Fruit fly (Drosophila melanogaster) whole organism, embryonic: ENCODE measurements around the gene Sik2.
A peak's percentile ranks its signal among the peaks of the same experiment; 100 is the strongest.

Experiments
- CG11723 ChIP-seq: fragments of 200-800 bp; sonication (Bioruptor generic); optimal IDR thresholded peaks from 2 replicates; lab custom pipeline; 2017; ENCODE audit warnings: missing biosample characterization, mild to moderate bottlenecking, missing genetic modification characterization
- CG15514 ChIP-seq: fragments of 200-800 bp; sonication (Bioruptor generic); optimal IDR thresholded peaks from 3 replicates; lab custom pipeline; 2017; ENCODE audit warnings: missing biosample characterization, missing genetic modification characterization, mild to moderate bottlenecking, moderate library complexity, missing genetic modification reagents
- CG15696 ChIP-seq: fragments of 200-800 bp; sonication (Bioruptor generic); optimal IDR thresholded peaks from 2 replicates; lab custom pipeline; 2019; ENCODE audit warnings: missing biosample characterization, mild to moderate bottlenecking, missing genetic modification characterization, moderate library complexity
- CG17328 ChIP-seq: fragments of 200-800 bp; sonication (Bioruptor generic); IDR thresholded peaks from 2 replicates; pipeline ENCODE4 v1.3.6; 2022; ENCODE audit warnings: missing biosample characterization, missing genetic modification characterization
- CG17568 ChIP-seq: fragments of 200-800 bp; sonication (Bioruptor generic); optimal IDR thresholded peaks from 2 replicates; lab custom pipeline; 2018; ENCODE audit warnings: missing biosample characterization, mild to moderate bottlenecking, missing genetic modification characterization, moderate library complexity
- CG17912 ChIP-seq: fragments of 200-800 bp; sonication (Bioruptor generic); optimal IDR thresholded peaks from 2 replicates; lab custom pipeline; 2018; ENCODE audit warnings: missing biosample characterization, mild to moderate bottlenecking, missing genetic modification characterization
- CG1792 ChIP-seq: fragments of 200-800 bp; sonication (Bioruptor generic); optimal IDR thresholded peaks from 2 replicates; lab custom pipeline; 2016; ENCODE audit warnings: missing biosample characterization, missing genetic modification characterization
- CG18599 ChIP-seq: fragments of 200-800 bp; sonication (Bioruptor generic); optimal IDR thresholded peaks from 3 replicates; lab custom pipeline; 2017; ENCODE audit warnings: missing biosample characterization, missing genetic modification characterization, mild to moderate bottlenecking, moderate library complexity, missing genetic modification reagents
- CG4424 ChIP-seq: fragments of 200-800 bp; sonication (Bioruptor generic); optimal IDR thresholded peaks from 3 replicates; lab custom pipeline; 2016; ENCODE audit warnings: missing biosample characterization, missing genetic modification characterization
- CG4617 ChIP-seq: fragments of 200-800 bp; sonication (Bioruptor generic); optimal IDR thresholded peaks from 3 replicates; lab custom pipeline; 2016; ENCODE audit warnings: missing biosample characterization, missing genetic modification characterization, borderline replicate concordance
- CG4730 ChIP-seq: fragments of 200-800 bp; sonication (Bioruptor generic); IDR thresholded peaks from 2 replicates; pipeline ENCODE4 v1.3.6; 2022; ENCODE audit warnings: missing biosample characterization, missing genetic modification characterization
- CG7745 ChIP-seq: fragments of 200-800 bp; sonication (Bioruptor generic); optimal IDR thresholded peaks from 2 replicates; lab custom pipeline; 2018; ENCODE audit warnings: missing biosample characterization, mild to moderate bottlenecking, missing genetic modification characterization, moderate library complexity
- CG7839 ChIP-seq: fragments of 200-800 bp; sonication (Bioruptor generic); optimal IDR thresholded peaks from 3 replicates; lab custom pipeline; 2018; ENCODE audit warnings: missing biosample characterization, mild to moderate bottlenecking, missing genetic modification characterization, moderate library complexity
- CG7963 ChIP-seq: fragments of 200-800 bp; sonication (Bioruptor generic); IDR thresholded peaks from 3 replicates; pipeline ENCODE4 v1.3.6; 2022; ENCODE audit warnings: missing biosample characterization, missing genetic modification characterization; ENCODE audit not compliant: partially characterized antibody
- CG8089 ChIP-seq: fragments of 200-800 bp; sonication (Bioruptor generic); optimal IDR thresholded peaks from 3 replicates; lab custom pipeline; 2016; ENCODE audit warnings: missing biosample characterization, missing genetic modification characterization
- Dad ChIP-seq: fragments of 200-800 bp; sonication (Bioruptor generic); optimal IDR thresholded peaks from 3 replicates; lab custom pipeline; 2016; ENCODE audit warnings: missing biosample characterization, missing genetic modification characterization
- Dip3 ChIP-seq: fragments of 200-800 bp; sonication (Bioruptor generic); optimal IDR thresholded peaks from 3 replicates; lab custom pipeline; 2016; ENCODE audit warnings: missing biosample characterization, missing genetic modification characterization
- Dref ChIP-seq: fragments of 200-800 bp; sonication (Bioruptor generic); IDR thresholded peaks from 2 replicates; pipeline ENCODE4 v1.3.6; 2022; ENCODE audit warnings: missing biosample characterization, missing genetic modification characterization
- E2f2 ChIP-seq: fragments of 200-800 bp; sonication (Bioruptor generic); IDR thresholded peaks from 2 replicates; pipeline ENCODE4 v1.3.6; 2022; ENCODE audit warnings: missing biosample characterization, missing genetic modification characterization
- Elba2 ChIP-seq: fragments of 200-800 bp; sonication (Bioruptor generic); optimal IDR thresholded peaks from 3 replicates; lab custom pipeline; 2016; ENCODE audit warnings: missing biosample characterization, missing genetic modification characterization
- Gsc ChIP-seq: fragments of 200-800 bp; sonication (Bioruptor generic); IDR thresholded peaks from 2 replicates; pipeline ENCODE4 v1.3.6; 2022; ENCODE audit warnings: missing biosample characterization, missing genetic modification characterization
- HLH54F ChIP-seq: fragments of 200-800 bp; sonication (Bioruptor generic); optimal IDR thresholded peaks from 3 replicates; lab custom pipeline; 2016; ENCODE audit warnings: missing biosample characterization, missing genetic modification characterization
- Hmr ChIP-seq: fragments of 200-800 bp; sonication (Bioruptor generic); optimal IDR thresholded peaks from 3 replicates; lab custom pipeline; 2017; ENCODE audit warnings: mild to moderate bottlenecking, missing biosample characterization, missing genetic modification reagents, missing genetic modification characterization
- Hr3 ChIP-seq: fragments of 200-800 bp; sonication (Bioruptor generic); optimal IDR thresholded peaks from 3 replicates; lab custom pipeline; 2016; ENCODE audit warnings: missing biosample characterization, missing genetic modification characterization
- Lhr ChIP-seq: fragments of 200-800 bp; sonication (Bioruptor generic); optimal IDR thresholded peaks from 3 replicates; lab custom pipeline; 2017; ENCODE audit warnings: mild to moderate bottlenecking, missing biosample characterization, missing genetic modification reagents, missing genetic modification characterization
- Neu2 ChIP-seq: fragments of 200-800 bp; sonication (Bioruptor generic); optimal IDR thresholded peaks from 3 replicates; lab custom pipeline; 2016; ENCODE audit warnings: missing biosample characterization, missing genetic modification characterization, borderline replicate concordance
- Poxn ChIP-seq: fragments of 200-800 bp; sonication (Bioruptor generic); IDR thresholded peaks from 2 replicates; pipeline ENCODE4 v1.3.6; 2022; ENCODE audit warnings: missing biosample characterization, missing genetic modification characterization
- Sox102F ChIP-seq: fragments of 200-800 bp; sonication (Bioruptor generic); optimal IDR thresholded peaks from 2 replicates; lab custom pipeline; 2018; ENCODE audit warnings: missing biosample characterization, mild to moderate bottlenecking, missing genetic modification characterization, moderate library complexity
- Sry-δ ChIP-seq: fragments of 200-800 bp; sonication (Bioruptor generic); optimal IDR thresholded peaks from 2 replicates; lab custom pipeline; 2016; ENCODE audit warnings: missing biosample characterization, missing genetic modification characterization
- Ssrp ChIP-seq: fragments of 200-800 bp; sonication (Bioruptor generic); optimal IDR thresholded peaks from 2 replicates; lab custom pipeline; 2018; ENCODE audit warnings: missing biosample characterization, mild to moderate bottlenecking, missing genetic modification characterization, moderate library complexity
- Trl ChIP-seq, 3 experiments: fragments of >200 bp in 2 of 3; fragments of 200-800 bp in 1 of 3; sonication (Bioruptor generic) in 1 of 3; optimal IDR thresholded peaks; 2 replicates in 1 of 3; 3 replicates in 2 of 3; lab custom pipeline; 2016 to 2017; ENCODE audit warnings: missing biosample characterization in 1 of 3, missing genetic modification characterization in 1 of 3
- az2 ChIP-seq: fragments of 200-800 bp; sonication (Bioruptor generic); optimal IDR thresholded peaks from 3 replicates; lab custom pipeline; 2016; ENCODE audit warnings: missing biosample characterization, missing genetic modification characterization
- cas ChIP-seq: fragments of 200-800 bp; sonication (Bioruptor generic); IDR thresholded peaks from 2 replicates; pipeline ENCODE4 v1.3.6; 2022; ENCODE audit warnings: missing biosample characterization, missing genetic modification characterization
- dan ChIP-seq: fragments of 200-800 bp; sonication (Bioruptor generic); IDR thresholded peaks from 2 replicates; pipeline ENCODE4 v1.3.6; 2022; ENCODE audit warnings: missing biosample characterization, missing genetic modification characterization
- dimm ChIP-seq: fragments of 200-800 bp; sonication (Bioruptor generic); IDR thresholded peaks from 2 replicates; pipeline ENCODE4 v1.3.6; 2022; ENCODE audit warnings: missing biosample characterization, missing genetic modification characterization
- dpn ChIP-seq, 2 experiments: fragments of 200-800 bp; sonication (Bioruptor generic); optimal IDR thresholded peaks; 3 replicates each; lab custom pipeline; 2016; ENCODE audit warnings: missing biosample characterization in 2 of 2, missing genetic modification characterization in 2 of 2
- esg ChIP-seq: fragments of 200-800 bp; sonication (Bioruptor generic); conservative IDR thresholded peaks from 2 replicates; pipeline ENCODE4 v1.3.6; 2022; ENCODE audit warnings: missing biosample characterization, missing genetic modification characterization
- fd102C ChIP-seq: fragments of 200-800 bp; sonication (Bioruptor generic); optimal IDR thresholded peaks from 2 replicates; lab custom pipeline; 2018; ENCODE audit warnings: missing biosample characterization, mild to moderate bottlenecking, missing genetic modification characterization, moderate library complexity
- fd3F ChIP-seq: fragments of 200-800 bp; sonication (Bioruptor generic); optimal IDR thresholded peaks from 2 replicates; lab custom pipeline; 2018; ENCODE audit warnings: missing biosample characterization, mild to moderate bottlenecking, missing genetic modification characterization, moderate library complexity
- fd96Cb ChIP-seq: fragments of 200-800 bp; sonication (Bioruptor generic); optimal IDR thresholded peaks from 2 replicates; lab custom pipeline; 2018; ENCODE audit warnings: missing biosample characterization, mild to moderate bottlenecking, missing genetic modification characterization, moderate library complexity
- gce ChIP-seq: fragments of 200-800 bp; sonication (Bioruptor generic); IDR thresholded peaks from 3 replicates; pipeline ENCODE4 v1.3.6; 2022; ENCODE audit warnings: missing biosample characterization, missing genetic modification characterization
- gcm ChIP-seq: fragments of 200-800 bp; sonication (Bioruptor generic); optimal IDR thresholded peaks from 2 replicates; lab custom pipeline; 2019; ENCODE audit warnings: missing biosample characterization, mild to moderate bottlenecking, missing genetic modification characterization, moderate library complexity
- jigr1 ChIP-seq: fragments of 200-800 bp; sonication (Bioruptor generic); IDR thresholded peaks from 3 replicates; pipeline ENCODE4 v1.3.6; 2022; ENCODE audit warnings: missing biosample characterization, missing genetic modification characterization
- org-1 ChIP-seq: fragments of 200-800 bp; sonication (Bioruptor generic); optimal IDR thresholded peaks from 2 replicates; lab custom pipeline; 2017; ENCODE audit warnings: missing biosample characterization, missing genetic modification characterization
- pum ChIP-seq: fragments of 200-800 bp; sonication (Bioruptor generic); optimal IDR thresholded peaks from 2 replicates; lab custom pipeline; 2016; ENCODE audit warnings: missing biosample characterization, missing genetic modification characterization
- schlank ChIP-seq: fragments of 200-800 bp; sonication (Bioruptor generic); optimal IDR thresholded peaks from 2 replicates; lab custom pipeline; 2018; ENCODE audit warnings: missing biosample characterization, mild to moderate bottlenecking, missing genetic modification characterization
- ttk ChIP-seq: fragments of 200-800 bp; sonication (Bioruptor generic); IDR thresholded peaks from 2 replicates; pipeline ENCODE4 v2.1.2; 2022; ENCODE audit warnings: missing biosample characterization, missing genetic modification characterization
- unpg ChIP-seq: fragments of 200-800 bp; sonication (Bioruptor generic); optimal IDR thresholded peaks from 3 replicates; lab custom pipeline; 2018; ENCODE audit warnings: missing biosample characterization, mild to moderate bottlenecking, missing genetic modification characterization, moderate library complexity
- zf30C ChIP-seq: fragments of 200-800 bp; sonication (Bioruptor generic); optimal IDR thresholded peaks from 3 replicates; lab custom pipeline; 2018; ENCODE audit warnings: missing biosample characterization, mild to moderate bottlenecking, missing genetic modification characterization

Gene Sik2

DNA sequence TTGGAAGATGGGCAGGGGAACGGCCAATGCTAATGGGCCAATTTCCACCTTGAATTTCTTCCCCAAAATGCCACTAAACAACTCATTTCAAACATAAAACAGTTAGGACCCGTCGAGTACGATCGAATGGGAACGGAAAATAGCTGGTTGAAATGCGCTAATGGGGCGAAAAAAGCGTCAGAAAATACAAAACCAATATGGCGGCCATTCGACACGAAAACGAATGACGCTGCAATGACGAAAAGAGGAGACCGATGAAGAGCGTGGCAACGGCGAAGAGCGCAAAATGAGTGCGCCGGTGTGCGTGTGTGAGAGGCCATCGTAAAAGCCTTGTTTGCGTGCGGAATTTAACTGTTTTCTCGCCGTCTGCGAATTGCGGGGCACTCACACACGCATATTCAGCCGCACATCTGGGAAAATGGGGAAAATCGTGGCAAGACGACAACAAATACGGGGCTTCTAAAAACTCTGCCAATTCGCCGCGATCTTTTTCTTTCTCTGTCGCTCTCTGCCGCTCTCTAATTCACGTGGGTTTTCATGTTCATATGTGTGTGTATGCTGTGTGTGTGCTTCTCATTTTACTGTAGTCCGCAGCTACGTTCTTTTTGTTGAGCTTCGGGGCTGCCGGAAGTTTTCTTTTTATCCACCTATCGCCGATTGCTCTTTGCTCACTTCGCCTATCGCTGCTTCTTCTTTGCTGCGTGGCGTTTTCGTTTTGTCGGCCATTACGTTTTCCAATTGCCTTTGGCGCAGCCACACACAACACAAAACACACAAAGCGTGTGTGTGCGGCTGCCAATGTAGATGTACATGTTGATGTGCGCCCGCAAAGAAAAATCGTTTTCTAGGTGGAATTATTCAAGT is 51.5 kb downstream of the Sik2 start, which contains the start of gene east (continued):
- TF ChIP-seq Dref (no peak), jigr1 (GFP tag; lab: Robert Waterston, UW) (no peak), Trl (optimal IDR thresholded peaks at IDR 0.05; lab: Kevin White, UChicago) (peak; percentile 77 to 92), Trl (GFP tag; optimal IDR thresholded peaks at IDR 0.05; lab: Kevin White, UChicago) (no peak), dimm (no peak), dan (GFP tag; lab: Robert Waterston, UW) (no peak), Elba2 (GFP tag; lab: Kevin White, UChicago) (no peak), esg (GFP tag; lab: Robert Waterston, UW) (no peak), CG4617 (no peak), CG18599 (GFP tag; lab: Kevin White, UChicago) (no peak), cas (GFP tag; lab: Robert Waterston, UW) (no peak), CG4424 (GFP tag; lab: Kevin White, UChicago) (no peak), ttk (GFP tag; lab: Robert Waterston, UW) (no peak), org-1 (GFP tag; lab: Kevin White, UChicago) (no peak), CG7963 (GFP tag; lab: Robert Waterston, UW) (no peak), unpg (GFP tag; lab: Kevin White, UChicago) (no peak), CG7745 (tag; lab: Kevin White, UChicago) (no peak), CG17328 (no peak), CG17568 (GFP tag; lab: Kevin White, UChicago) (no peak), schlank (no peak), CG7839 (tag; lab: Kevin White, UChicago) (no peak), az2 (GFP tag; lab: Kevin White, UChicago) (no peak), Gsc (no peak), Sry-δ (no peak), zf30C (GFP tag; lab: Kevin White, UChicago) (no peak), Hmr (GFP tag; lab: Kevin White, UChicago) (no peak), fd3F (no peak), Ssrp (tag; lab: Kevin White, UChicago) (no peak), dpn (GFP tag; optimal IDR thresholded peaks at IDR 0.05; lab: Kevin White, UChicago) (no peak), Hr3 (GFP tag; lab: Kevin White, UChicago) (no peak), fd102C (GFP tag; lab: Kevin White, UChicago) (no peak), CG11723 (GFP tag; lab: Kevin White, UChicago) (no peak), fd96Cb (no peak), Lhr (GFP tag; lab: Kevin White, UChicago) (no peak), Poxn (no peak), Sox102F (GFP tag; lab: Kevin White, UChicago) (no peak), CG1792 (GFP tag; lab: Kevin White, UChicago) (no peak), CG15696 (tag; lab: Kevin White, UChicago) (no peak), CG8089 (no peak), Dip3 (GFP tag; lab: Kevin White, UChicago) (no peak), E2f2 (GFP tag; lab: Robert Waterston, UW) (no peak), CG17912 (GFP tag; lab: Kevin White, UChicago) (no peak), CG15514 (GFP tag; lab: Kevin White, UChicago) (no peak), gce (no peak), HLH54F (GFP tag; lab: Kevin White, UChicago) (no peak), Neu2 (GFP tag; lab: Kevin White, UChicago) (no peak), pum (GFP tag; lab: Kevin White, UChicago) (no peak), Dad (GFP tag; lab: Kevin White, UChicago) (no peak), CG4730 (GFP tag; lab: Robert Waterston, UW) (no peak), gcm (GFP tag; lab: Kevin White, UChicago) (no peak)
